Fruit fly (Drosophila melanogaster) whole organism, adult: ENCODE data around the gene Clic.

Source experiments
- CG12768 ChIP-seq: fragments of 200-800 bp; sonication (Bioruptor generic); optimal IDR thresholded peaks from 2 replicates; lab custom pipeline; 2017; ENCODE audit warnings: missing biosample characterization, missing genetic modification characterization, mild to moderate bottlenecking, moderate library complexity, missing genetic modification reagents
- CG33017 ChIP-seq: fragments of 200-800 bp; sonication (Bioruptor generic); optimal IDR thresholded peaks from 2 replicates; lab custom pipeline; 2018; ENCODE audit warnings: missing biosample characterization, mild to moderate bottlenecking, missing genetic modification characterization, moderate library complexity
- CG5204 ChIP-seq: fragments of 200-800 bp; sonication (Bioruptor generic); optimal IDR thresholded peaks from 2 replicates; lab custom pipeline; 2016; ENCODE audit warnings: missing biosample characterization, missing genetic modification characterization
- Hr96 ChIP-seq: fragments of 200-800 bp; sonication (Bioruptor generic); optimal IDR thresholded peaks from 2 replicates; lab custom pipeline; 2016; ENCODE audit warnings: missing biosample characterization, missing genetic modification characterization
- Mnt ChIP-seq: fragments of 200-800 bp; sonication (Bioruptor generic); optimal IDR thresholded peaks from 2 replicates; lab custom pipeline; 2016; ENCODE audit warnings: missing biosample characterization, mild to moderate bottlenecking, missing genetic modification characterization
- ovo ChIP-seq: fragments of 200-800 bp; sonication (Bioruptor generic); optimal IDR thresholded peaks from 2 replicates; lab custom pipeline; 2016; ENCODE audit warnings: missing biosample characterization, missing genetic modification characterization

dm6 chrX:13778568-13778967, 43.5 kb downstream of the Clic start:
- no peak for TF ChIP-seq CG33017 (tag; lab: Kevin White, UChicago)
- TF ChIP-seq Hr96 = no peak
- TF ChIP-seq ovo (GFP tag; lab: Kevin White, UChicago) = no peak
- TF ChIP-seq Mnt (GFP tag; lab: Kevin White, UChicago) = no peak
- no peak for TF ChIP-seq CG12768 (GFP tag; lab: Kevin White, UChicago)
- TF ChIP-seq CG5204 (GFP tag; lab: Kevin White, UChicago) = no peak
